Worm (Caenorhabditis elegans) whole organism, L4 larva: ENCODE data around the gene fbxa-18.

Source experiments
- F26F4.8 ChIP-seq: fragments of 200-800 bp; sonication (Bioruptor generic); conservative IDR thresholded peaks from 2 replicates; pipeline ENCODE4 v1.3.6; 2022; ENCODE audit warnings: missing genetic modification characterization, missing compliant biosample characterization
- F49E8.2 ChIP-seq: sonication (generic microtip); optimal IDR thresholded peaks from 2 replicates; lab custom pipeline; 2016; ENCODE audit warnings: missing compliant biosample characterization, mild to moderate bottlenecking, missing genetic modification characterization, borderline replicate concordance
- aha-1 ChIP-seq: fragments of 150-350 bp; peaks from one replicate; lab custom pipeline; 2014; ENCODE audit warnings: missing biosample characterization, missing genetic modification characterization
- ceh-62 ChIP-seq: sonication (generic microtip); optimal IDR thresholded peaks from 2 replicates; lab custom pipeline; 2017; ENCODE audit warnings: missing biosample characterization, missing genetic modification characterization
- ceh-82 ChIP-seq: sonication (generic microtip); optimal IDR thresholded peaks from 2 replicates; lab custom pipeline; 2017; ENCODE audit warnings: missing biosample characterization, missing genetic modification characterization
- ces-1 ChIP-seq: fragments of 150-350 bp; sonication (generic microtip); optimal IDR thresholded peaks from 4 replicates; lab custom pipeline; 2014; ENCODE audit warnings: missing biosample characterization, missing genetic modification reagents, missing genetic modification characterization
- daf-16 ChIP-seq, 3 experiments: sonication (generic microtip); optimal IDR thresholded peaks; 2 replicates each; lab custom pipeline; 2016 to 2017; ENCODE audit warnings: missing genetic modification characterization in 3 of 3, missing genetic modification reagents in 3 of 3, mild to moderate bottlenecking in 2 of 3, missing compliant biosample characterization in 2 of 3, missing biosample characterization in 1 of 3, moderate library complexity in 1 of 3
- daf-19 ChIP-seq: fragments of 200-800 bp; sonication (Bioruptor generic); conservative IDR thresholded peaks from 2 replicates; pipeline ENCODE4 v1.3.6; 2022; ENCODE audit warnings: missing genetic modification characterization, missing compliant biosample characterization
- dmd-6 ChIP-seq: fragments of 200-800 bp; sonication (Bioruptor generic); IDR thresholded peaks from 2 replicates; pipeline ENCODE4 v1.3.6; 2022; ENCODE audit warnings: missing genetic modification reagents, missing genetic modification characterization, missing compliant biosample characterization
- dve-1 ChIP-seq: sonication (generic microtip); optimal IDR thresholded peaks from 2 replicates; lab custom pipeline; 2017; ENCODE audit warnings: antibody characterized with exemption, mild to moderate bottlenecking, missing genetic modification characterization, missing compliant biosample characterization; ENCODE audit not compliant: insufficient read depth
- egl-43 ChIP-seq: fragments of 200-800 bp; sonication (Bioruptor generic); IDR thresholded peaks from 2 replicates; pipeline ENCODE4 v1.3.6; 2022; ENCODE audit warnings: missing genetic modification reagents, missing genetic modification characterization, missing compliant biosample characterization
- fkh-10 ChIP-seq: fragments of 150-350 bp; optimal IDR thresholded peaks from 2 replicates; lab custom pipeline; 2014; ENCODE audit warnings: missing biosample characterization, missing genetic modification reagents, missing genetic modification characterization
- hmg-1.1 ChIP-seq: fragments of 200-800 bp; sonication (Bioruptor generic); IDR thresholded peaks from 2 replicates; pipeline ENCODE4 v1.3.6; 2022; ENCODE audit warnings: missing genetic modification reagents, missing genetic modification characterization, missing compliant biosample characterization
- lin-15B ChIP-seq: fragments of 150-350 bp; sonication (generic microtip); optimal IDR thresholded peaks from 3 replicates; lab custom pipeline; 2014; ENCODE audit warnings: missing biosample characterization, missing genetic modification characterization
- lir-3 ChIP-seq: sonication (generic microtip); optimal IDR thresholded peaks from 2 replicates; lab custom pipeline; 2016; ENCODE audit warnings: mild to moderate bottlenecking, missing genetic modification characterization, missing compliant biosample characterization
- mdt-29 ChIP-seq: fragments of 200-800 bp; sonication (Bioruptor generic); IDR thresholded peaks from 2 replicates; pipeline ENCODE4 v1.3.6; 2022; ENCODE audit warnings: missing genetic modification reagents, missing genetic modification characterization, missing compliant biosample characterization
- mxl-2 ChIP-seq: fragments of 200-800 bp; sonication (Bioruptor generic); conservative IDR thresholded peaks from 2 replicates; pipeline ENCODE4 v1.3.6; 2022; ENCODE audit warnings: missing genetic modification reagents, missing genetic modification characterization, missing compliant biosample characterization
- mxl-3 ChIP-seq: fragments of 200-800 bp; sonication (Bioruptor generic); optimal IDR thresholded peaks from 2 replicates; lab custom pipeline; 2018; ENCODE audit warnings: mild to moderate bottlenecking, missing genetic modification characterization, missing compliant biosample characterization
- nhr-102 ChIP-seq: sonication (generic microtip); optimal IDR thresholded peaks from 2 replicates; lab custom pipeline; 2016; ENCODE audit warnings: mild to moderate bottlenecking, missing genetic modification characterization, moderate library complexity, missing compliant biosample characterization
- nhr-25 ChIP-seq: sonication (generic microtip); optimal IDR thresholded peaks from 2 replicates; lab custom pipeline; 2017; ENCODE audit warnings: missing genetic modification characterization, mild to moderate bottlenecking, missing compliant biosample characterization, antibody characterized with exemption, moderate library complexity, borderline replicate concordance; ENCODE audit not compliant: insufficient read depth
- nhr-28 ChIP-seq: fragments of 150-350 bp; optimal IDR thresholded peaks from 2 replicates; lab custom pipeline; 2014; ENCODE audit warnings: missing biosample characterization, missing genetic modification characterization
- pha-4 ChIP-seq, 2 experiments: fragments of 150-350 bp in 1 of 2; fragments of 200-800 bp in 1 of 2; sonication (Bioruptor generic) in 1 of 2; IDR thresholded peaks in 1 of 2; optimal IDR thresholded peaks in 1 of 2; 2 replicates each; pipeline versions ENCODE4 v1.3.6 to Lab custom; 2014 to 2022; ENCODE audit warnings: missing genetic modification characterization in 2 of 2, missing genetic modification reagents in 2 of 2, missing biosample characterization in 1 of 2, missing compliant biosample characterization in 1 of 2
- php-3 ChIP-seq: fragments of 200-800 bp; sonication (Bioruptor generic); IDR thresholded peaks from 2 replicates; pipeline ENCODE4 v1.3.6; 2022; ENCODE audit warnings: missing genetic modification reagents, missing genetic modification characterization, missing compliant biosample characterization
- pqm-1 ChIP-seq: sonication (generic microtip); optimal IDR thresholded peaks from 2 replicates; lab custom pipeline; 2017; ENCODE audit warnings: missing biosample characterization, missing genetic modification characterization
- snpc-1.2 ChIP-seq: fragments of 200-800 bp; sonication (Bioruptor generic); IDR thresholded peaks from 2 replicates; pipeline ENCODE4 v1.3.6; 2022; ENCODE audit warnings: missing genetic modification reagents, missing genetic modification characterization, missing compliant biosample characterization
- spr-1 ChIP-seq: sonication (generic microtip); optimal IDR thresholded peaks from 2 replicates; lab custom pipeline; 2016; ENCODE audit warnings: mild to moderate bottlenecking, missing genetic modification characterization, missing compliant biosample characterization
- tra-1 ChIP-seq: fragments of 200-800 bp; sonication (Bioruptor generic); IDR thresholded peaks from 2 replicates; pipeline ENCODE4 v1.3.6; 2022; ENCODE audit warnings: missing genetic modification reagents, missing genetic modification characterization, missing compliant biosample characterization
- unc-130 ChIP-seq: sonication (generic microtip); optimal IDR thresholded peaks from 2 replicates; lab custom pipeline; 2016; ENCODE audit warnings: missing genetic modification reagents, missing genetic modification characterization, missing compliant biosample characterization
- unc-62 ChIP-seq, 3 experiments: fragments of 150-350 bp in 1 of 3; sonication (generic microtip); optimal IDR thresholded peaks in 2 of 3; peaks in 1 of 3; 1 replicate in 1 of 3; 2 replicates in 2 of 3; lab custom pipeline; 2014 to 2017; ENCODE audit warnings: missing biosample characterization in 3 of 3, missing genetic modification characterization in 3 of 3, missing genetic modification reagents in 3 of 3, missing genotype in 1 of 3
- zip-2 ChIP-seq: fragments of 150-350 bp; optimal IDR thresholded peaks from 2 replicates; lab custom pipeline; 2014; ENCODE audit warnings: missing biosample characterization, missing genetic modification characterization

The fbxa-18 gene

DNA sequence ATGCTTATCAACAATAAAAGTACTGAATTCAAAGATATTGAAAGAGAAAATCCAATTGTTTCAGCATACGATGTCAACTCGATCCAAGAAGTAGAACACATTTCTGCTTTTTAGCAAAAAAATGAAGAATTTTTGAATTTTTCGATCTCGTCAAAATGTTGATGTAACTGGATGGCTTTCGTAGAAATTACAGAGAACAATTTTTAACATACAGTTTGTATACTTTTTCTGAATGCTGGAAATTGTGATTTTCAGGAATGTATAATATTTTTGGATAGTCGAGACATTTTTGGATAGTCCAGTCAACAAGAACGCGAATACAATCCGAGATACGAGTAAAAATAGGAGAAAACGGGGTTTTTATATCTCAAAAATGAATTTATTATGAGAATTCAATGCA, 23.9 kb upstream of the fbxa-18 start, which contains the start of gene str-103:
str-103 (minus strand) TSS at position 101 of the 400 bp plus-strand sequence.
- TF ChIP-seq daf-19, result no peak
- TF ChIP-seq F49E8.2, result no peak
- no peak for TF ChIP-seq spr-1 (tag; lab: Kevin White, UChicago)
- TF ChIP-seq nhr-102, result no peak
- no peak for TF ChIP-seq nhr-25 (tag; lab: Kevin White, UChicago)
- no peak for TF ChIP-seq lir-3 (tag; lab: Kevin White, UChicago)
- TF ChIP-seq, all 104 proteins: peak for 0

DNA sequence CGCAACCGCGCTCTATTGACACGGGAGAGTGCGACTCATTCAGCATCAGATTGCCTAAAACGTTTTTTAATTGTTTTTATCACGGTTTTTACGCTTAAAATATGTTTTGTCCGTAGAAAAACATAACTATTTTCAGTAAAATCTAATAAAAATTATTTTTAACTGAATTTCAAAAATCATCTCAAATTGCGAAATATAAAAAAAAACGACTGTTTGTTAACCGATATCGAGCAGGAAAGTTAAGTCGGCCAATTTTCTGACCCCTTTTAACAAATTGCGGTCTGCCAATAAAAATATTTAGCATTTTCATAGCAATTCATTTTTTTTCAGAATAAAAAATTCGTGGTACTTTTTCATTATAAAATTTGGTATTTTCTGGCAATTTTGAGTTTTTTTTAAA, 22.0 kb upstream of the fbxa-18 start:
- TF ChIP-seq aha-1 (tag; lab: Kevin White, UChicago), result peak; percentile 78
- TF ChIP-seq php-3 (GFP tag; lab: Robert Waterston, UW), result no peak
- no peak for TF ChIP-seq lir-3 (tag; lab: Kevin White, UChicago)
- TF ChIP-seq fkh-10 (GFP tag; lab: Kevin White, UChicago), result no peak

DNA sequence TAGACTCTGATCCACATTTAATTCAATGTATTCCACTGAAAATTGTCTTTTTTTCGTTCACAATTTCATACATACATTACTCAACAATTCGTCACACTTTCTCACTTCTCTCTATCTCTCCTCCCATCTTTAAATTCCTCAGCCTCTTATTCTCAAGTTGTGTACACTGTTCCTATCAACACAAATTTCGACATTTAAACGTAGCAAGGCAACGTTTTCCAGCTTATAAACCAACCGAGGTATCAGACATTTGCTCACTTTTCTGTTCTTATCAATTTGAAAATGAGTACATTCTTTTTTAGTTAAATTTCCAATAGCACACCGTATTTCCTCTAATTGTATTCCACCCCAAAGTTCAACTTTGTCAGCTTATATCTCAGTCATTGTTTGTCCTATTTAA, 21.5 kb upstream of the fbxa-18 start, which contains the start of gene skr-3:
skr-3 (plus strand) TSS at position 163 of the 400 bp plus-strand sequence.
- TF ChIP-seq zip-2 (tag; lab: Kevin White, UChicago), result no peak
- peak in 1 of 2 experiments; percentile 14 for TF ChIP-seq unc-62 (GFP tag; optimal IDR thresholded peaks at IDR 0.05 in 1 of 2; lab: Kevin White, UChicago)
- TF ChIP-seq unc-62 (tag; optimal IDR thresholded peaks at IDR 0.05; lab: Kevin White, UChicago), result no peak
- peak; percentile 49; the same call in 1 of the 2 replicates for TF ChIP-seq dmd-6 (GFP tag; lab: Robert Waterston, UW)
- no peak for TF ChIP-seq hmg-1.1 (GFP tag; lab: Robert Waterston, UW)
- peak; percentile 61 for TF ChIP-seq nhr-28 (tag; lab: Kevin White, UChicago)
- TF ChIP-seq dve-1 (tag; lab: Kevin White, UChicago), result peak; percentile 45
- no peak for TF ChIP-seq daf-16 (GFP tag; optimal IDR thresholded peaks at IDR 0.05; lab: Kevin White, UChicago)
- peak; percentile 66 for TF ChIP-seq daf-16 (tag; optimal IDR thresholded peaks at IDR 0.05; lab: Kevin White, UChicago)
- 0 out of 2 replicates have a peak, but pooled peaks have one; percentile 49 for TF ChIP-seq tra-1 (GFP tag; lab: Robert Waterston, UW)
- TF ChIP-seq pqm-1, result peak; percentile 54
- TF ChIP-seq ceh-82 (tag; lab: Kevin White, UChicago), result no peak

DNA sequence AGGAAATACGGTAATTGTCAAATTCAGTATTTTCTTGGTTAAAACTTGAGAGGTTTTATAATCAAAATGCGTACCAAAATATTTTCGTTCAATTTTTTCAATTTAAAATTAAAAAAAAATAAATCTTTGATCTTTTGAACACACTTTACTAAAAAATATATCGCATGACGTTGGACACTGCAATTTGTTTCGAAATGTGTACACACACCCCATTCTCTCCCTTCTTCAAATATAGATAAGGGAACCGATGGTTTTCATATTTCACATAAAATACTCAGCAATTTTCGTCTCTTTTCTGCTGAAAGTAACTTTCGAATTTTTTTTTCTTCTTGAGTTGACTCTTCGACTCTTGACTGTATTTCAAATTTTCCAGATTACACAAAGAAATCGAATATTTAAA, 21.0 kb upstream of the fbxa-18 start:
- peak; percentile 60 for TF ChIP-seq nhr-28 (tag; lab: Kevin White, UChicago)
- TF ChIP-seq ces-1 (GFP tag; lab: Kevin White, UChicago), result no peak
- peak; percentile 32 for TF ChIP-seq dve-1 (tag; lab: Kevin White, UChicago)
- no peak for TF ChIP-seq pha-4 (GFP tag; IDR thresholded peaks at IDR 0.05; lab: Robert Waterston, UW)
- peak; percentile 7 for TF ChIP-seq pha-4 (tag; optimal IDR thresholded peaks at IDR 0.05; lab: Kevin White, UChicago)
- no peak for TF ChIP-seq ceh-62 (tag; lab: Kevin White, UChicago)
- no peak for TF ChIP-seq daf-16 (GFP tag; optimal IDR thresholded peaks at IDR 0.05; lab: Kevin White, UChicago)
- peak; percentile 29 for TF ChIP-seq daf-16 (tag; optimal IDR thresholded peaks at IDR 0.05; lab: Kevin White, UChicago)
- peak; percentile 12; the same call in 1 of the 2 replicates for TF ChIP-seq dmd-6 (GFP tag; lab: Robert Waterston, UW)
- peak; percentile 1 for TF ChIP-seq pqm-1

DNA sequence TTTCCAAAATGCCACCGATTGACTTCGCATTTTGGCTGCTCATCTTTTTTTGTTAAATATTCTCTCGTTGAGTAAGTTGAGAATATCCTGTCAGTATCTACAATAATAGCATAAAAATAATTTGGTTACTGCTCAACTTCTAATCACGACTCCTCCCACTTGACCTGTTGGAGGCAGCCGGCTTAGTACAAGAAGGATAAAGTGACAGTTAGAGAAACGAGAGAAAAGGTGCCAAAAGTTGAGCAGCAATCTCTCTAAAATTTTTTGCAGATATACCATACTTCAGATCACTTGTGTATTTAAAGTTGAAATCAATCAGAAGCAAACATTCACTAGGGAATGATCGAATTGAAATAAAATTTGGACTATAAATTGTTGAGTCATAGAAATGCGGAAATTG, 17.7 kb upstream of the fbxa-18 start, which contains the start of gene nhr-111:
nhr-111 (minus strand) TSS at position 101 of the 400 bp plus-strand sequence.
- TF ChIP-seq lin-15B (tag; lab: Kevin White, UChicago) (no peak), mdt-29 (GFP tag; lab: Robert Waterston, UW) (no peak), F26F4.8 (no peak), mxl-2 (GFP tag; lab: Robert Waterston, UW) (no peak), pqm-1 (no peak), mxl-3 (GFP tag; lab: Kevin White, UChicago) (no peak), unc-130 (GFP tag; lab: Kevin White, UChicago) (no peak), snpc-1.2 (GFP tag; lab: Robert Waterston, UW) (no peak), egl-43 (GFP tag; lab: Robert Waterston, UW) (no peak)
